Fruit fly (Drosophila melanogaster): Measurements from ENCODE around the gene dsb.

DNA sequence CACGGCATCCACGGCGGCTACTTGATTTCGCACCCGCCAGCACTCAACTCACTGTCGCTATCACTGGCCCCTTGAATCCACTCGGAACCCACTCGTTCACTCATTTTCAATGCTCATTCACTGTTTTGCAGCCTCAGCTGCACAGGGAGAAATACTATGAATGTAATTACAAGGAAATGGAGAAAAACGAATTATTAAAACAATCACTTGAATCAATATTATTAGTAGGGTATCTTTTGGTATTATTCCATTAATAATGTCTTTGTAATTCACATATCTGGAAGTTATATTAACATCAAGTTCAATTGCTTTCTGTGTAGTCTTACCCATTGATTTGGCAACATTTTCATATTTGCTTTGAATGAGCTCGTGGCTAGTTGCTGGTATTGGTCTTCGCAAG, 9.4 kb downstream of the dsb start:
- TF ChIP-seq CG5204 (GFP tag; optimal IDR thresholded peaks at IDR 0.05): no peak
- no peak for TF ChIP-seq CG7045 (GFP tag; optimal IDR thresholded peaks at IDR 0.05)
- no peak for TF ChIP-seq cic (GFP tag; optimal IDR thresholded peaks at IDR 0.05)
- no peak for TF ChIP-seq Hr96 (GFP tag; optimal IDR thresholded peaks at IDR 0.05)
- no peak for TF ChIP-seq CG33017 (tag; optimal IDR thresholded peaks at IDR 0.05)
